Fruit fly (Drosophila melanogaster) whole organism, prepupa: ENCODE data around the gene BNIP3.

Source experiments
- Blimp-1 ChIP-seq: fragments of 200-800 bp; sonication (Bioruptor generic); optimal IDR thresholded peaks from 3 replicates; lab custom pipeline; 2017; ENCODE audit warnings: missing biosample characterization, missing genetic modification characterization, mild to moderate bottlenecking, moderate library complexity, missing genetic modification reagents
- CG10631 ChIP-seq: fragments of 200-800 bp; sonication (Bioruptor generic); optimal IDR thresholded peaks from 2 replicates; lab custom pipeline; 2016; ENCODE audit warnings: missing biosample characterization, missing genetic modification characterization
- CG10669 ChIP-seq: fragments of 200-800 bp; sonication (Bioruptor generic); optimal IDR thresholded peaks from 3 replicates; lab custom pipeline; 2018; ENCODE audit warnings: missing biosample characterization, mild to moderate bottlenecking, missing genetic modification characterization, moderate library complexity
- CG11294 ChIP-seq: fragments of 200-800 bp; sonication (Bioruptor generic); IDR thresholded peaks from 2 replicates; pipeline ENCODE4 v1.3.6; 2022; ENCODE audit warnings: missing biosample characterization, missing genetic modification characterization
- CG11762 ChIP-seq: fragments of 200-800 bp; sonication (Bioruptor generic); optimal IDR thresholded peaks from 3 replicates; lab custom pipeline; 2016; ENCODE audit warnings: missing biosample characterization, missing genetic modification characterization; ENCODE audit not compliant: insufficient read depth
- CG15336 ChIP-seq: fragments of 200-800 bp; sonication (Bioruptor generic); IDR thresholded peaks from 2 replicates; pipeline ENCODE4 v1.3.6; 2022; ENCODE audit warnings: missing biosample characterization, missing genetic modification characterization
- CG1621 ChIP-seq: fragments of 200-800 bp; sonication (Bioruptor generic); optimal IDR thresholded peaks from 3 replicates; lab custom pipeline; 2018; ENCODE audit warnings: missing biosample characterization, mild to moderate bottlenecking, missing genetic modification characterization
- CG16779 ChIP-seq: fragments of 200-800 bp; sonication (Bioruptor generic); optimal IDR thresholded peaks from 3 replicates; lab custom pipeline; 2017; ENCODE audit warnings: missing biosample characterization, mild to moderate bottlenecking, missing genetic modification characterization
- CG3032 ChIP-seq: fragments of 200-800 bp; optimal IDR thresholded peaks from 2 replicates; lab custom pipeline; 2019; ENCODE audit warnings: missing biosample characterization, mild to moderate bottlenecking, missing genetic modification characterization, moderate library complexity
- CG31627 ChIP-seq: fragments of 200-800 bp; sonication (Bioruptor generic); optimal IDR thresholded peaks from 3 replicates; lab custom pipeline; 2016; ENCODE audit warnings: missing biosample characterization, missing genetic modification characterization
- CG32006 ChIP-seq: fragments of 200-800 bp; sonication (Bioruptor generic); optimal IDR thresholded peaks from 3 replicates; lab custom pipeline; 2017; ENCODE audit warnings: missing biosample characterization, mild to moderate bottlenecking, missing genetic modification characterization
- CG34406 ChIP-seq: fragments of 200-800 bp; sonication (Bioruptor generic); optimal IDR thresholded peaks from 3 replicates; lab custom pipeline; 2016; ENCODE audit warnings: missing biosample characterization, missing genetic modification characterization
- CG3919 ChIP-seq: fragments of 200-800 bp; sonication (Bioruptor generic); optimal IDR thresholded peaks from 3 replicates; lab custom pipeline; 2016; ENCODE audit warnings: missing biosample characterization, missing genetic modification characterization
- CG4318 ChIP-seq: fragments of 200-800 bp; sonication (Bioruptor generic); optimal IDR thresholded peaks from 3 replicates; lab custom pipeline; 2017; ENCODE audit warnings: missing biosample characterization, mild to moderate bottlenecking, missing genetic modification characterization
- CG6163 ChIP-seq: fragments of 200-800 bp; sonication (Bioruptor generic); IDR thresholded peaks from 3 replicates; pipeline ENCODE4 v1.3.6; 2022; ENCODE audit warnings: missing biosample characterization, missing genetic modification characterization
- CG6276 ChIP-seq: fragments of 200-800 bp; sonication (Bioruptor generic); optimal IDR thresholded peaks from 2 replicates; lab custom pipeline; 2017; ENCODE audit warnings: missing biosample characterization, mild to moderate bottlenecking, missing genetic modification characterization
- CG6792 ChIP-seq: fragments of 200-800 bp; sonication (Bioruptor generic); optimal IDR thresholded peaks from 3 replicates; lab custom pipeline; 2016; ENCODE audit warnings: missing biosample characterization, missing genetic modification characterization
- CG6808 ChIP-seq: fragments of 200-800 bp; sonication (Bioruptor generic); optimal IDR thresholded peaks from 3 replicates; lab custom pipeline; 2017; ENCODE audit warnings: missing biosample characterization, missing genetic modification characterization, mild to moderate bottlenecking, moderate library complexity, missing genetic modification reagents
- CG6854 ChIP-seq: fragments of 200-800 bp; sonication (Bioruptor generic); optimal IDR thresholded peaks from 2 replicates; lab custom pipeline; 2017; ENCODE audit warnings: missing biosample characterization, mild to moderate bottlenecking, missing genetic modification characterization
- CG8119 ChIP-seq: fragments of 200-800 bp; sonication (Bioruptor generic); IDR thresholded peaks from 3 replicates; pipeline ENCODE4 v1.3.6; 2022; ENCODE audit warnings: missing biosample characterization, missing genetic modification characterization
- CG8319 ChIP-seq: fragments of 200-800 bp; sonication (Bioruptor generic); optimal IDR thresholded peaks from 3 replicates; lab custom pipeline; 2016; ENCODE audit warnings: missing biosample characterization, missing genetic modification characterization
- CG9139 ChIP-seq: fragments of 200-800 bp; sonication (Bioruptor generic); optimal IDR thresholded peaks from 3 replicates; lab custom pipeline; 2017; ENCODE audit warnings: missing biosample characterization, mild to moderate bottlenecking, missing genetic modification characterization
- Eip75B ChIP-seq: fragments of 200-800 bp; sonication (Bioruptor generic); optimal IDR thresholded peaks from 3 replicates; lab custom pipeline; 2016; ENCODE audit warnings: missing biosample characterization, missing genetic modification characterization
- Eip78C ChIP-seq: fragments of 200-800 bp; sonication (Bioruptor generic); peaks from one replicate; lab custom pipeline; 2016; ENCODE audit warnings: missing biosample characterization, missing genetic modification characterization
- Eip93F ChIP-seq: fragments of 200-800 bp; sonication (Bioruptor generic); optimal IDR thresholded peaks from 2 replicates; lab custom pipeline; 2016; ENCODE audit warnings: missing biosample characterization, mild to moderate bottlenecking, missing genetic modification characterization
- Ets21C ChIP-seq: fragments of 200-800 bp; sonication (Bioruptor generic); optimal IDR thresholded peaks from 3 replicates; lab custom pipeline; 2016; ENCODE audit warnings: missing biosample characterization, missing genetic modification characterization
- Ets96B ChIP-seq: fragments of 200-800 bp; optimal IDR thresholded peaks from 2 replicates; lab custom pipeline; 2019; ENCODE audit warnings: missing biosample characterization, mild to moderate bottlenecking, missing genetic modification characterization, moderate library complexity
- Gug ChIP-seq: fragments of 200-800 bp; sonication (Bioruptor generic); IDR thresholded peaks from 2 replicates; pipeline ENCODE4 v1.3.6; 2022; ENCODE audit warnings: missing biosample characterization, missing genetic modification characterization
- Hr38 ChIP-seq: sonication (Bioruptor generic); optimal IDR thresholded peaks from 2 replicates; lab custom pipeline; 2016; ENCODE audit warnings: missing biosample characterization, missing genetic modification characterization
- Hr4 ChIP-seq: fragments of 200-800 bp; sonication (Bioruptor generic); optimal IDR thresholded peaks from 3 replicates; lab custom pipeline; 2016; ENCODE audit warnings: missing biosample characterization, missing genetic modification characterization
- Lpt ChIP-seq: fragments of 200-800 bp; sonication (Bioruptor generic); optimal IDR thresholded peaks from 3 replicates; lab custom pipeline; 2016; ENCODE audit warnings: missing biosample characterization, missing genetic modification characterization
- Met ChIP-seq: fragments of 200-800 bp; sonication (Bioruptor generic); optimal IDR thresholded peaks from 3 replicates; lab custom pipeline; 2016; ENCODE audit warnings: missing biosample characterization, missing genetic modification characterization
- OdsH ChIP-seq: fragments of 200-800 bp; sonication (Bioruptor generic); optimal IDR thresholded peaks from 3 replicates; lab custom pipeline; 2016; ENCODE audit warnings: missing biosample characterization, missing genetic modification characterization
- Smox ChIP-seq: fragments of 200-800 bp; sonication (Bioruptor generic); optimal IDR thresholded peaks from 3 replicates; lab custom pipeline; 2016; ENCODE audit warnings: missing biosample characterization, missing genetic modification characterization
- Sox102F ChIP-seq: fragments of 200-800 bp; sonication (Bioruptor generic); optimal IDR thresholded peaks from 2 replicates; lab custom pipeline; 2016; ENCODE audit warnings: missing biosample characterization, mild to moderate bottlenecking, missing genetic modification characterization
- Sox14 ChIP-seq: fragments of 200-800 bp; sonication (Bioruptor generic); optimal IDR thresholded peaks from 3 replicates; lab custom pipeline; 2016; ENCODE audit warnings: missing biosample characterization, missing genetic modification characterization
- achi ChIP-seq: fragments of 200-800 bp; sonication (Bioruptor generic); optimal IDR thresholded peaks from 3 replicates; lab custom pipeline; 2016; ENCODE audit warnings: missing biosample characterization, missing genetic modification characterization
- acj6 ChIP-seq: fragments of 200-800 bp; sonication (Bioruptor generic); optimal IDR thresholded peaks from 3 replicates; lab custom pipeline; 2016; ENCODE audit warnings: missing biosample characterization, missing genetic modification characterization
- cyc ChIP-seq: fragments of 200-800 bp; sonication (Bioruptor generic); optimal IDR thresholded peaks from 3 replicates; lab custom pipeline; 2016; ENCODE audit warnings: missing biosample characterization, missing genetic modification characterization
- dac ChIP-seq: fragments of 200-800 bp; sonication (Bioruptor generic); optimal IDR thresholded peaks from 2 replicates; lab custom pipeline; 2017; ENCODE audit warnings: missing biosample characterization, mild to moderate bottlenecking, missing genetic modification characterization
- dsx ChIP-seq: fragments of 200-800 bp; optimal IDR thresholded peaks from 3 replicates; lab custom pipeline; 2019; ENCODE audit warnings: missing biosample characterization, mild to moderate bottlenecking, missing genetic modification characterization, moderate library complexity; ENCODE audit not compliant: poor library complexity, severe bottlenecking
- eg ChIP-seq: fragments of 200-800 bp; sonication (Bioruptor generic); IDR thresholded peaks from 3 replicates; pipeline ENCODE4 v1.3.6; 2022; ENCODE audit warnings: missing biosample characterization, missing genetic modification characterization
- fd59A ChIP-seq: fragments of 200-800 bp; sonication (Bioruptor generic); optimal IDR thresholded peaks from 2 replicates; lab custom pipeline; 2017; ENCODE audit warnings: missing biosample characterization, mild to moderate bottlenecking, missing genetic modification characterization, missing genetic modification reagents
- fd85E ChIP-seq: fragments of 200-800 bp; sonication (Bioruptor generic); optimal IDR thresholded peaks from 3 replicates; lab custom pipeline; 2016; ENCODE audit warnings: missing biosample characterization, missing genetic modification characterization
- fkh ChIP-seq: fragments of 200-800 bp; sonication (Bioruptor generic); optimal IDR thresholded peaks from 3 replicates; lab custom pipeline; 2017; ENCODE audit warnings: missing biosample characterization, mild to moderate bottlenecking, missing genetic modification characterization, moderate library complexity
- lz ChIP-seq: fragments of 200-800 bp; sonication (Bioruptor generic); optimal IDR thresholded peaks from 3 replicates; lab custom pipeline; 2016; ENCODE audit warnings: missing biosample characterization, missing genetic modification characterization
- net ChIP-seq: fragments of 200-800 bp; sonication (Bioruptor generic); optimal IDR thresholded peaks from 3 replicates; lab custom pipeline; 2016; ENCODE audit warnings: missing biosample characterization, missing genetic modification characterization
- pdm3 ChIP-seq: fragments of 200-800 bp; sonication (Bioruptor generic); optimal IDR thresholded peaks from 3 replicates; lab custom pipeline; 2016; ENCODE audit warnings: missing biosample characterization, missing genetic modification characterization
- salr ChIP-seq, 2 experiments: fragments of 200-800 bp; sonication (Bioruptor generic); optimal IDR thresholded peaks; 3 replicates each; lab custom pipeline; 2016 to 2018; ENCODE audit warnings: missing biosample characterization in 2 of 2, missing genetic modification characterization in 2 of 2, mild to moderate bottlenecking in 1 of 2
- spab ChIP-seq: fragments of 200-800 bp; sonication (Bioruptor generic); optimal IDR thresholded peaks from 2 replicates; lab custom pipeline; 2017; ENCODE audit warnings: missing biosample characterization, mild to moderate bottlenecking, missing genetic modification characterization, missing genetic modification reagents
- svp ChIP-seq: fragments of 200-800 bp; sonication (Bioruptor generic); peaks from one replicate; lab custom pipeline; 2016; ENCODE audit warnings: missing biosample characterization, missing genetic modification characterization
- topi ChIP-seq: fragments of 200-800 bp; sonication (Bioruptor generic); optimal IDR thresholded peaks from 3 replicates; lab custom pipeline; 2016; ENCODE audit warnings: missing biosample characterization, missing genetic modification characterization
- vri ChIP-seq: fragments of 200-800 bp; sonication (Bioruptor generic); optimal IDR thresholded peaks from 3 replicates; lab custom pipeline; 2016; ENCODE audit warnings: missing biosample characterization, mild to moderate bottlenecking, missing genetic modification characterization

Gene BNIP3

DNA sequence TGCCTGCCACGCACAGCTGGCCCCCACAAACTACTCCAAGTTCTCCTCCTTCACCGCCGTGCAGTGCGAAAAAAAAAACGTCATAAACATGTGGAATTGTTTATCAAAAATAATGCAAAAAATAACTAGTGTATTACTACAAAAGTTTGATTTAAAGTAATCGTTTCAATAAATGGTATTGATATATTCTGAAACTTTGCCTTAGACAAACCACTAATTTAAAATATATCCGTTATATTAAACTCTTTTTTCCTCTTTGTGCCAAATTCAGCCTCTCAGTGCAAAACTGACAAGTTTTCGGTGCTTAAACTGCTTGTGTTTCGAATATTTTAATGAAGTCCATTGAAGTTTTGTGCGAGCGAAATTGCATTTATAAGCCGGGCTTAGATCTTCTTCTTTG lies 37.9 kb upstream of the BNIP3 start:
- TF ChIP-seq OdsH (GFP tag; lab: Kevin White, UChicago) (peak; percentile 41), cyc (GFP tag; lab: Kevin White, UChicago) (no peak), CG3919 (GFP tag; lab: Kevin White, UChicago) (peak; percentile 18), Eip75B (no peak), achi (GFP tag; lab: Kevin White, UChicago) (no peak), Eip78C (GFP tag; lab: Kevin White, UChicago) (peak; percentile 64), CG6276 (GFP tag; lab: Kevin White, UChicago) (no peak), CG31627 (GFP tag; lab: Kevin White, UChicago) (peak; percentile 11), CG10631 (no peak), CG3032 (tag; lab: Kevin White, UChicago) (no peak), CG11294 (GFP tag; lab: Robert Waterston, UW) (no peak), CG8119 (no peak), CG9139 (GFP tag; lab: Kevin White, UChicago) (no peak), topi (GFP tag; lab: Kevin White, UChicago) (peak; percentile 1), svp (GFP tag; lab: Kevin White, UChicago) (peak; percentile 66), Sox102F (GFP tag; lab: Kevin White, UChicago) (peak; percentile 27), dsx (no peak), vri (GFP tag; lab: Kevin White, UChicago) (no peak), CG15336 (GFP tag; lab: Robert Waterston, UW) (no peak), fd85E (GFP tag; lab: Kevin White, UChicago) (no peak), CG6854 (GFP tag; lab: Kevin White, UChicago) (no peak), CG6808 (GFP tag; lab: Kevin White, UChicago) (no peak), CG10669 (GFP tag; lab: Kevin White, UChicago) (no peak), Blimp-1 (GFP tag; lab: Kevin White, UChicago) (no peak), CG1621 (no peak), lz (GFP tag; lab: Kevin White, UChicago) (no peak), pdm3 (GFP tag; lab: Kevin White, UChicago) (peak; percentile 32), eg (GFP tag; lab: Robert Waterston, UW) (peak; percentile 18; the same call in 1 of the 3 replicates), Sox14 (GFP tag; lab: Kevin White, UChicago) (no peak), Hr38 (GFP tag; lab: Kevin White, UChicago) (no peak), CG6792 (GFP tag; lab: Kevin White, UChicago) (no peak), Eip93F (GFP tag; lab: Kevin White, UChicago) (no peak), fkh (GFP tag; lab: Kevin White, UChicago) (no peak), CG32006 (GFP tag; lab: Kevin White, UChicago) (peak; percentile 35), acj6 (GFP tag; lab: Kevin White, UChicago) (no peak), dac (GFP tag; lab: Kevin White, UChicago) (no peak), Hr4 (GFP tag; lab: Kevin White, UChicago) (peak; percentile 9), spab (GFP tag; lab: Kevin White, UChicago) (no peak), CG16779 (tag; lab: Kevin White, UChicago) (no peak), Met (GFP tag; lab: Kevin White, UChicago) (peak; percentile 45), CG6163 (GFP tag; lab: Robert Waterston, UW) (no peak), net (GFP tag; lab: Kevin White, UChicago) (no peak), Ets96B (tag; lab: Kevin White, UChicago) (no peak), Lpt (GFP tag; lab: Kevin White, UChicago) (no peak), Smox (GFP tag; lab: Kevin White, UChicago) (peak; percentile 7), CG4318 (no peak), salr (GFP tag; optimal IDR thresholded peaks at IDR 0.05; lab: Kevin White, UChicago) (no peak), Gug (GFP tag; lab: Robert Waterston, UW) (no peak), fd59A (no peak), Ets21C (no peak), CG8319 (no peak), CG34406 (GFP tag; lab: Kevin White, UChicago) (peak; percentile 2), CG11762 (GFP tag; lab: Kevin White, UChicago) (no peak)
